Worm (Caenorhabditis elegans) whole organism, early embryonic: Measurements from ENCODE around the gene fbxa-2.

Source experiments
- B0310.2 ChIP-seq: sonication (generic microtip); optimal IDR thresholded peaks from 2 replicates; lab custom pipeline; 2016; ENCODE audit warnings: mild to moderate bottlenecking, missing genetic modification characterization, missing compliant biosample characterization
- ama-1 ChIP-seq: fragments of 150-350 bp; optimal IDR thresholded peaks from 2 replicates; lab custom pipeline; 2014
- pes-1 ChIP-seq: fragments of 200-800 bp; sonication (Bioruptor generic); IDR thresholded peaks from 2 replicates; pipeline ENCODE4 v1.3.6; 2022; ENCODE audit warnings: missing genetic modification reagents, missing genetic modification characterization, missing compliant biosample characterization
- tbx-11 ChIP-seq: fragments of 200-800 bp; sonication (Bioruptor generic); IDR thresholded peaks from 2 replicates; pipeline ENCODE4 v1.3.6; 2022; ENCODE audit warnings: missing genetic modification characterization, missing compliant biosample characterization
- tbx-37 ChIP-seq: fragments of 200-800 bp; sonication (Bioruptor generic); conservative IDR thresholded peaks from 2 replicates; pipeline ENCODE4 v1.3.6; 2022; ENCODE audit warnings: missing genetic modification reagents, missing genetic modification characterization, missing compliant biosample characterization
- tra-4 ChIP-seq: sonication (generic microtip); optimal IDR thresholded peaks from 2 replicates; lab custom pipeline; 2017; ENCODE audit warnings: missing genetic modification characterization, missing compliant biosample characterization

DNA sequence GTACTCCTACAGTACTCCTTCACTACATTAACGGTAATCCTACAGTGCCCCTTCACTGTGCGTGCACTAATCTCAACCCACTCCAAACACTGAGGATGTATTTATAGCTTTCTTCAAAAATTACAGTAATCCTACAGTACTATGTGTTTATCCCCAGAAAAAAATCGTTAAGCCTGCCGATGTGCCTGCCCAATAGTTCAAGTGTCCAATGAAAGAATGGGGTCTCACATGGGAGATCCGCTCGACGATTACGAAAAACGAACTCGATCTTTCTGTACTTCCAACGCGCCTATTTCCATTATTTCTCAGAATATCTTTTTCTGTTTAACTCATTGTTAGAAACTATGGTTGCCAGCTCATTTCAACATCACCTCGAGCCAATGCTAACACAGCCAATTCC lies 11.3 kb downstream of the fbxa-2 start, which contains the start of gene nhr-218:
- TF ChIP-seq tra-4 (tag; lab: Kevin White, UChicago): no peak
- TF ChIP-seq ama-1 (lab: Kevin White, UChicago): no peak
- TF ChIP-seq tbx-11 (GFP tag; lab: Robert Waterston, UW): no peak
- no peak for TF ChIP-seq B0310.2 (tag; lab: Kevin White, UChicago)
- no peak for TF ChIP-seq tbx-37
- TF ChIP-seq pes-1 (GFP tag; lab: Robert Waterston, UW): no peak
